Fruit fly (Drosophila melanogaster) whole organism: ENCODE data around the gene CG3281.

Experiments
- CG8478 ChIP-seq: fragments of >200 bp; optimal IDR thresholded peaks from 2 replicates; lab custom pipeline; 2018; ENCODE audit warnings: inconsistent platforms
- pan ChIP-seq: fragments of >200 bp; optimal IDR thresholded peaks from 2 replicates; lab custom pipeline; 2017
- usp ChIP-seq: fragments of >200 bp; optimal IDR thresholded peaks from 2 replicates; lab custom pipeline; 2017; ENCODE audit warnings: missing biosample characterization, missing genetic modification characterization, mixed read lengths

DNA sequence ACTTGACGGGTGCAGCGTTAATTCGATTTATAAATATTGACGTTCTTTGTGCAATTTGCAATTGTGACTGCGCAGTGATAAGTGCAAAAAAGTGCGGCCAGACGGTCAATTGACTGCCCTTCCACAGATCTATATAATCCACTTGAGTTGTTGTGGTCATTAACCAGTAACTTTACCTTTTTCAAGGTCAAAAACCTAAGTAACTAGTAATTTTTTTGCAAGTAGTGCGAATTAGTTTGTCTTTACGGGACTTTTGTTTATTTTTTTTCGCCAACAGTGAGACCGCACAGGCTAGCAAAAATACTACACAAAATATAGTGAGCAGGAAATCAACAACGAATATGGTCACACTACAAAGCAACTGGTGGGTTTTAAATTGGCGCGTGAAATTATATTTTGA lies 12.0 kb upstream of the CG3281 start, which contains the start of gene Tango9:
- TF ChIP-seq CG8478 (lab: Kevin White, UChicago) (no peak), pan (lab: Kevin White, UChicago) (no peak), usp (GFP tag; lab: Kevin White, UChicago) (no peak)
